Fruit fly (Drosophila melanogaster) whole organism, prepupa: ENCODE results near the gene CG7227.
A peak's percentile ranks its signal among the peaks of the same experiment; 100 is the strongest.

Experiments
- Blimp-1 ChIP-seq: fragments of 200-800 bp; sonication (Bioruptor generic); optimal IDR thresholded peaks from 3 replicates; lab custom pipeline; 2017; ENCODE audit warnings: missing biosample characterization, missing genetic modification characterization, mild to moderate bottlenecking, moderate library complexity, missing genetic modification reagents
- CG10631 ChIP-seq: fragments of 200-800 bp; sonication (Bioruptor generic); optimal IDR thresholded peaks from 2 replicates; lab custom pipeline; 2016; ENCODE audit warnings: missing biosample characterization, missing genetic modification characterization
- CG10669 ChIP-seq: fragments of 200-800 bp; sonication (Bioruptor generic); optimal IDR thresholded peaks from 3 replicates; lab custom pipeline; 2018; ENCODE audit warnings: missing biosample characterization, mild to moderate bottlenecking, missing genetic modification characterization, moderate library complexity
- CG11762 ChIP-seq: fragments of 200-800 bp; sonication (Bioruptor generic); optimal IDR thresholded peaks from 3 replicates; lab custom pipeline; 2016; ENCODE audit warnings: missing biosample characterization, missing genetic modification characterization; ENCODE audit not compliant: insufficient read depth
- CG15336 ChIP-seq: fragments of 200-800 bp; sonication (Bioruptor generic); IDR thresholded peaks from 2 replicates; pipeline ENCODE4 v1.3.6; 2022; ENCODE audit warnings: missing biosample characterization, missing genetic modification characterization
- CG1621 ChIP-seq: fragments of 200-800 bp; sonication (Bioruptor generic); optimal IDR thresholded peaks from 3 replicates; lab custom pipeline; 2018; ENCODE audit warnings: missing biosample characterization, mild to moderate bottlenecking, missing genetic modification characterization
- CG31627 ChIP-seq: fragments of 200-800 bp; sonication (Bioruptor generic); optimal IDR thresholded peaks from 3 replicates; lab custom pipeline; 2016; ENCODE audit warnings: missing biosample characterization, missing genetic modification characterization
- CG34406 ChIP-seq: fragments of 200-800 bp; sonication (Bioruptor generic); optimal IDR thresholded peaks from 3 replicates; lab custom pipeline; 2016; ENCODE audit warnings: missing biosample characterization, missing genetic modification characterization
- CG3919 ChIP-seq: fragments of 200-800 bp; sonication (Bioruptor generic); optimal IDR thresholded peaks from 3 replicates; lab custom pipeline; 2016; ENCODE audit warnings: missing biosample characterization, missing genetic modification characterization
- CG6163 ChIP-seq: fragments of 200-800 bp; sonication (Bioruptor generic); IDR thresholded peaks from 3 replicates; pipeline ENCODE4 v1.3.6; 2022; ENCODE audit warnings: missing biosample characterization, missing genetic modification characterization
- CG6276 ChIP-seq: fragments of 200-800 bp; sonication (Bioruptor generic); optimal IDR thresholded peaks from 2 replicates; lab custom pipeline; 2017; ENCODE audit warnings: missing biosample characterization, mild to moderate bottlenecking, missing genetic modification characterization
- CG6792 ChIP-seq: fragments of 200-800 bp; sonication (Bioruptor generic); optimal IDR thresholded peaks from 3 replicates; lab custom pipeline; 2016; ENCODE audit warnings: missing biosample characterization, missing genetic modification characterization
- CG6808 ChIP-seq: fragments of 200-800 bp; sonication (Bioruptor generic); optimal IDR thresholded peaks from 3 replicates; lab custom pipeline; 2017; ENCODE audit warnings: missing biosample characterization, missing genetic modification characterization, mild to moderate bottlenecking, moderate library complexity, missing genetic modification reagents
- CG6854 ChIP-seq: fragments of 200-800 bp; sonication (Bioruptor generic); optimal IDR thresholded peaks from 2 replicates; lab custom pipeline; 2017; ENCODE audit warnings: missing biosample characterization, mild to moderate bottlenecking, missing genetic modification characterization
- CG7368 ChIP-seq: fragments of 200-800 bp; sonication (Bioruptor generic); optimal IDR thresholded peaks from 3 replicates; lab custom pipeline; 2016; ENCODE audit warnings: missing biosample characterization, missing genetic modification characterization
- CG8119 ChIP-seq: fragments of 200-800 bp; sonication (Bioruptor generic); IDR thresholded peaks from 3 replicates; pipeline ENCODE4 v1.3.6; 2022; ENCODE audit warnings: missing biosample characterization, missing genetic modification characterization
- CG8319 ChIP-seq: fragments of 200-800 bp; sonication (Bioruptor generic); optimal IDR thresholded peaks from 3 replicates; lab custom pipeline; 2016; ENCODE audit warnings: missing biosample characterization, missing genetic modification characterization
- CG8632 ChIP-seq: fragments of 200-800 bp; sonication (Bioruptor generic); optimal IDR thresholded peaks from 3 replicates; lab custom pipeline; 2016; ENCODE audit warnings: missing biosample characterization, missing genetic modification characterization
- CG9139 ChIP-seq: fragments of 200-800 bp; sonication (Bioruptor generic); optimal IDR thresholded peaks from 3 replicates; lab custom pipeline; 2017; ENCODE audit warnings: missing biosample characterization, mild to moderate bottlenecking, missing genetic modification characterization
- Eip75B ChIP-seq: fragments of 200-800 bp; sonication (Bioruptor generic); optimal IDR thresholded peaks from 3 replicates; lab custom pipeline; 2016; ENCODE audit warnings: missing biosample characterization, missing genetic modification characterization
- Eip78C ChIP-seq: fragments of 200-800 bp; sonication (Bioruptor generic); peaks from one replicate; lab custom pipeline; 2016; ENCODE audit warnings: missing biosample characterization, missing genetic modification characterization
- Eip93F ChIP-seq: fragments of 200-800 bp; sonication (Bioruptor generic); optimal IDR thresholded peaks from 2 replicates; lab custom pipeline; 2016; ENCODE audit warnings: missing biosample characterization, mild to moderate bottlenecking, missing genetic modification characterization
- Ets21C ChIP-seq: fragments of 200-800 bp; sonication (Bioruptor generic); optimal IDR thresholded peaks from 3 replicates; lab custom pipeline; 2016; ENCODE audit warnings: missing biosample characterization, missing genetic modification characterization
- Ets96B ChIP-seq: fragments of 200-800 bp; optimal IDR thresholded peaks from 2 replicates; lab custom pipeline; 2019; ENCODE audit warnings: missing biosample characterization, mild to moderate bottlenecking, missing genetic modification characterization, moderate library complexity
- Gug ChIP-seq: fragments of 200-800 bp; sonication (Bioruptor generic); IDR thresholded peaks from 2 replicates; pipeline ENCODE4 v1.3.6; 2022; ENCODE audit warnings: missing biosample characterization, missing genetic modification characterization
- Hr39 ChIP-seq: fragments of 200-800 bp; sonication (Bioruptor generic); optimal IDR thresholded peaks from 2 replicates; lab custom pipeline; 2016; ENCODE audit warnings: missing biosample characterization, missing genetic modification characterization
- Hr4 ChIP-seq: fragments of 200-800 bp; sonication (Bioruptor generic); optimal IDR thresholded peaks from 3 replicates; lab custom pipeline; 2016; ENCODE audit warnings: missing biosample characterization, missing genetic modification characterization
- Lpt ChIP-seq: fragments of 200-800 bp; sonication (Bioruptor generic); optimal IDR thresholded peaks from 3 replicates; lab custom pipeline; 2016; ENCODE audit warnings: missing biosample characterization, missing genetic modification characterization
- Met ChIP-seq: fragments of 200-800 bp; sonication (Bioruptor generic); optimal IDR thresholded peaks from 3 replicates; lab custom pipeline; 2016; ENCODE audit warnings: missing biosample characterization, missing genetic modification characterization
- OdsH ChIP-seq: fragments of 200-800 bp; sonication (Bioruptor generic); optimal IDR thresholded peaks from 3 replicates; lab custom pipeline; 2016; ENCODE audit warnings: missing biosample characterization, missing genetic modification characterization
- Smox ChIP-seq: fragments of 200-800 bp; sonication (Bioruptor generic); optimal IDR thresholded peaks from 3 replicates; lab custom pipeline; 2016; ENCODE audit warnings: missing biosample characterization, missing genetic modification characterization
- Sox102F ChIP-seq: fragments of 200-800 bp; sonication (Bioruptor generic); optimal IDR thresholded peaks from 2 replicates; lab custom pipeline; 2016; ENCODE audit warnings: missing biosample characterization, mild to moderate bottlenecking, missing genetic modification characterization
- Sox14 ChIP-seq: fragments of 200-800 bp; sonication (Bioruptor generic); optimal IDR thresholded peaks from 3 replicates; lab custom pipeline; 2016; ENCODE audit warnings: missing biosample characterization, missing genetic modification characterization
- Sox15 ChIP-seq: fragments of 200-800 bp; sonication (Bioruptor generic); optimal IDR thresholded peaks from 3 replicates; lab custom pipeline; 2016; ENCODE audit warnings: missing biosample characterization, missing genetic modification characterization
- achi ChIP-seq: fragments of 200-800 bp; sonication (Bioruptor generic); optimal IDR thresholded peaks from 3 replicates; lab custom pipeline; 2016; ENCODE audit warnings: missing biosample characterization, missing genetic modification characterization
- cyc ChIP-seq: fragments of 200-800 bp; sonication (Bioruptor generic); optimal IDR thresholded peaks from 3 replicates; lab custom pipeline; 2016; ENCODE audit warnings: missing biosample characterization, missing genetic modification characterization
- dsx ChIP-seq: fragments of 200-800 bp; optimal IDR thresholded peaks from 3 replicates; lab custom pipeline; 2019; ENCODE audit warnings: missing biosample characterization, mild to moderate bottlenecking, missing genetic modification characterization, moderate library complexity; ENCODE audit not compliant: poor library complexity, severe bottlenecking
- eg ChIP-seq: fragments of 200-800 bp; sonication (Bioruptor generic); IDR thresholded peaks from 3 replicates; pipeline ENCODE4 v1.3.6; 2022; ENCODE audit warnings: missing biosample characterization, missing genetic modification characterization
- esn ChIP-seq: fragments of 200-800 bp; sonication (Bioruptor generic); optimal IDR thresholded peaks from 2 replicates; lab custom pipeline; 2016; ENCODE audit warnings: missing biosample characterization, mild to moderate bottlenecking, missing genetic modification characterization, moderate library complexity
- fd59A ChIP-seq: fragments of 200-800 bp; sonication (Bioruptor generic); optimal IDR thresholded peaks from 2 replicates; lab custom pipeline; 2017; ENCODE audit warnings: missing biosample characterization, mild to moderate bottlenecking, missing genetic modification characterization, missing genetic modification reagents
- fd85E ChIP-seq: fragments of 200-800 bp; sonication (Bioruptor generic); optimal IDR thresholded peaks from 3 replicates; lab custom pipeline; 2016; ENCODE audit warnings: missing biosample characterization, missing genetic modification characterization
- fkh ChIP-seq: fragments of 200-800 bp; sonication (Bioruptor generic); optimal IDR thresholded peaks from 3 replicates; lab custom pipeline; 2017; ENCODE audit warnings: missing biosample characterization, mild to moderate bottlenecking, missing genetic modification characterization, moderate library complexity
- lz ChIP-seq: fragments of 200-800 bp; sonication (Bioruptor generic); optimal IDR thresholded peaks from 3 replicates; lab custom pipeline; 2016; ENCODE audit warnings: missing biosample characterization, missing genetic modification characterization
- net ChIP-seq: fragments of 200-800 bp; sonication (Bioruptor generic); optimal IDR thresholded peaks from 3 replicates; lab custom pipeline; 2016; ENCODE audit warnings: missing biosample characterization, missing genetic modification characterization
- pdm3 ChIP-seq: fragments of 200-800 bp; sonication (Bioruptor generic); optimal IDR thresholded peaks from 3 replicates; lab custom pipeline; 2016; ENCODE audit warnings: missing biosample characterization, missing genetic modification characterization
- salr ChIP-seq, 2 experiments: fragments of 200-800 bp; sonication (Bioruptor generic); optimal IDR thresholded peaks; 3 replicates each; lab custom pipeline; 2016 to 2018; ENCODE audit warnings: missing biosample characterization in 2 of 2, missing genetic modification characterization in 2 of 2, mild to moderate bottlenecking in 1 of 2
- ss ChIP-seq, 2 experiments: fragments of 200-800 bp; sonication (Bioruptor generic); optimal IDR thresholded peaks; 2 replicates in 1 of 2; 3 replicates in 1 of 2; lab custom pipeline; 2017 to 2018; ENCODE audit warnings: mild to moderate bottlenecking in 2 of 2, missing biosample characterization in 2 of 2, missing genetic modification characterization in 2 of 2, moderate library complexity in 1 of 2
- svp ChIP-seq: fragments of 200-800 bp; sonication (Bioruptor generic); peaks from one replicate; lab custom pipeline; 2016; ENCODE audit warnings: missing biosample characterization, missing genetic modification characterization
- topi ChIP-seq: fragments of 200-800 bp; sonication (Bioruptor generic); optimal IDR thresholded peaks from 3 replicates; lab custom pipeline; 2016; ENCODE audit warnings: missing biosample characterization, missing genetic modification characterization
- vri ChIP-seq: fragments of 200-800 bp; sonication (Bioruptor generic); optimal IDR thresholded peaks from 3 replicates; lab custom pipeline; 2016; ENCODE audit warnings: missing biosample characterization, mild to moderate bottlenecking, missing genetic modification characterization

CG7227 gene

DNA sequence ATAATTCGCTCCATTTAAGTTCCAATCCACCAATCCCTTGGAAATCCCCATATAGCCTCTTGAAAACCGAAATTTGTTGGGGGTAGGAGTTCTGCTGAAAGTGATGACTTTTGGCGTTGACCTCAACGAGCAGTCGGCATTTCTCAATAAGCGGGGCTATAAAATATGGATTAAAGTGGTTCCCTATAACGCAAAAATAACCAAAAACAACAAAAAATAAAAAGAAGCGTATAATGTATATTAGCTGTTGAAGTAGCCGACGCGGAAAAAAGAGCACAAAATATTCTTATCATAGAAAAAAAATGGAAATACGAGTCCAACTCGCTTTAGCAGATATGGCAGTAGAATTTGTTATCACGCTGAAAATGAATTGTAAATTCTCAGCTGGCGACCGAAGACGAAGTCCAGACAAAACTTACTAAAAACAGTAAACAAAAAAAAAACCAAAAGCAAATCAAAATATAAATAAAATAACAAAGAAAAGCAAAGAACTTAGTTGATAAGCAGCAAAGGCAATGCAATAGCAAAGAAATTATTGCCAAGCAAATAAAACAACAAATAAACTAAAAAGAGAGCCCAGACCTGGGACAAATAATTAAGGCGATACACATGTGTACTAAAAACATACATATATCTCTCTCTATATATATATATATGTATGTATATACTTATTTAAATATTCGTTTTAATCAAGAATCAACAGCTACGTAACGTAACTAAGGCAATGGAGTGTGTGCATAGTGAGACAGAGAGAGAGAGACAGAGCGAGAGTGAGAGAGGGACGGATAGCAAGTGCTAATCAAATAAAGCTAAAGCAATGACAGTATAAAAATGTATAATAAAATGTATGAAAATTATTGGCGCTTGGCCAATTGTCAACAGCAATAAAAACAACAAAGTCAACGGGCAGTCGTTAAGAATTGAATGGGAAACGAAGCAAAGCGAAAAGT lies 37.1 kb downstream of the CG7227 start:
- TF ChIP-seq Met (no peak), Ets96B (tag; lab: Kevin White, UChicago) (no peak), CG6163 (GFP tag; lab: Robert Waterston, UW) (peak; percentile 58; the same call in 2 of the 3 replicates), eg (GFP tag; lab: Robert Waterston, UW) (peak; percentile 67), Lpt (no peak), CG34406 (GFP tag; lab: Kevin White, UChicago) (peak; percentile 48), fkh (peak; percentile 98), salr (GFP tag; optimal IDR thresholded peaks at IDR 0.05; lab: Kevin White, UChicago) (peak in 1 of 2 experiments; percentile 29), Sox15 (GFP tag; lab: Kevin White, UChicago) (no peak), topi (no peak), CG9139 (peak; percentile 67), CG8319 (GFP tag; lab: Kevin White, UChicago) (no peak), CG6854 (GFP tag; lab: Kevin White, UChicago) (no peak), CG31627 (GFP tag; lab: Kevin White, UChicago) (no peak), CG3919 (GFP tag; lab: Kevin White, UChicago) (no peak), CG10631 (GFP tag; lab: Kevin White, UChicago) (no peak), Sox102F (GFP tag; lab: Kevin White, UChicago) (no peak), CG6808 (peak; percentile 69), CG6792 (GFP tag; lab: Kevin White, UChicago) (no peak), Hr39 (no peak), ss (GFP tag; optimal IDR thresholded peaks at IDR 0.05; lab: Kevin White, UChicago) (peak; percentile 65 to 75), svp (GFP tag; lab: Kevin White, UChicago) (peak; percentile 63), OdsH (GFP tag; lab: Kevin White, UChicago) (peak; percentile 9), CG1621 (no peak), Eip93F (no peak), pdm3 (GFP tag; lab: Kevin White, UChicago) (no peak), achi (GFP tag; lab: Kevin White, UChicago) (peak; percentile 8), cyc (GFP tag; lab: Kevin White, UChicago) (no peak), CG8119 (peak; percentile 75), vri (GFP tag; lab: Kevin White, UChicago) (peak; percentile 66), fd85E (GFP tag; lab: Kevin White, UChicago) (no peak), CG7368 (no peak), esn (GFP tag; lab: Kevin White, UChicago) (no peak), net (GFP tag; lab: Kevin White, UChicago) (peak; percentile 22), dsx (GFP tag; lab: Kevin White, UChicago) (peak; percentile 63), CG10669 (GFP tag; lab: Kevin White, UChicago) (peak; percentile 14), Eip78C (peak; percentile 79), CG8632 (GFP tag; lab: Kevin White, UChicago) (peak; percentile 27), Smox (GFP tag; lab: Kevin White, UChicago) (no peak), fd59A (no peak), Ets21C (GFP tag; lab: Kevin White, UChicago) (no peak), Sox14 (no peak), CG6276 (peak; percentile 83), Blimp-1 (no peak), lz (no peak), CG15336 (GFP tag; lab: Robert Waterston, UW) (peak; percentile 45; the same call in 1 of the 2 replicates), Hr4 (GFP tag; lab: Kevin White, UChicago) (peak; percentile 1), Eip75B (GFP tag; lab: Kevin White, UChicago) (no peak), CG11762 (GFP tag; lab: Kevin White, UChicago) (peak; percentile 19), Gug (GFP tag; lab: Robert Waterston, UW) (no peak)
